Worm (Caenorhabditis elegans) whole organism, L1 larva: ENCODE results near the gene srlf-22.

Source experiments
- C04F5.9 ChIP-seq: sonication (generic microtip); optimal IDR thresholded peaks from 2 replicates; lab custom pipeline; 2016; ENCODE audit warnings: missing genetic modification characterization, missing compliant biosample characterization
- C34B4.2 ChIP-seq: sonication (generic microtip); optimal IDR thresholded peaks from 2 replicates; lab custom pipeline; 2017; ENCODE audit warnings: mild to moderate bottlenecking, missing genetic modification characterization, missing compliant biosample characterization
- F16B12.6 ChIP-seq: fragments of 150-350 bp; optimal IDR thresholded peaks from 2 replicates; lab custom pipeline; 2014; ENCODE audit warnings: missing biosample characterization, missing genetic modification characterization
- aha-1 ChIP-seq: fragments of 150-350 bp; optimal IDR thresholded peaks from 2 replicates; lab custom pipeline; 2014; ENCODE audit warnings: missing biosample characterization, missing genetic modification characterization
- ceh-63 ChIP-seq: fragments of 200-800 bp; sonication (Bioruptor generic); optimal IDR thresholded peaks from 2 replicates; lab custom pipeline; 2018; ENCODE audit warnings: mild to moderate bottlenecking, missing genetic modification characterization, missing compliant biosample characterization
- ceh-88 ChIP-seq: fragments of 200-800 bp; sonication (Bioruptor generic); IDR thresholded peaks from 2 replicates; pipeline ENCODE4 v1.3.6; 2022; ENCODE audit warnings: missing genetic modification characterization, missing compliant biosample characterization
- ceh-90 ChIP-seq: sonication (generic microtip); optimal IDR thresholded peaks from 2 replicates; lab custom pipeline; 2016; ENCODE audit warnings: missing genetic modification characterization, missing compliant biosample characterization
- ces-1 ChIP-seq: fragments of 150-350 bp; optimal IDR thresholded peaks from 2 replicates; lab custom pipeline; 2014; ENCODE audit warnings: missing biosample characterization, missing genetic modification reagents, missing genetic modification characterization
- efl-1 ChIP-seq, 4 experiments: fragments of 150-350 bp; optimal IDR thresholded peaks in 3 of 4; peaks in 1 of 4; 1 replicate in 1 of 4; 2 replicates in 3 of 4; lab custom pipeline; 2014; ENCODE audit warnings: missing biosample characterization in 2 of 4, missing genetic modification characterization in 2 of 4, missing genetic modification reagents in 2 of 4
- efl-3 ChIP-seq: fragments of 200-800 bp; sonication (Bioruptor generic); optimal IDR thresholded peaks from 2 replicates; lab custom pipeline; 2018; ENCODE audit warnings: mild to moderate bottlenecking, missing genetic modification characterization, missing compliant biosample characterization
- egl-27 ChIP-seq, 2 experiments: fragments of 150-350 bp in 1 of 2; sonication (generic microtip); optimal IDR thresholded peaks; 3 replicates each; lab custom pipeline; 2017 to 2018; ENCODE audit warnings: missing biosample characterization in 2 of 2, missing genetic modification characterization in 2 of 2, missing genetic modification reagents in 2 of 2
- elt-2 ChIP-seq: sonication (generic microtip); optimal IDR thresholded peaks from 2 replicates; lab custom pipeline; 2016; ENCODE audit warnings: missing genetic modification characterization, mild to moderate bottlenecking, inconsistent platforms, missing compliant biosample characterization, missing genetic modification reagents
- fkh-10 ChIP-seq: sonication (generic microtip); optimal IDR thresholded peaks from 2 replicates; lab custom pipeline; 2017; ENCODE audit warnings: missing biosample characterization, missing genetic modification reagents, missing genetic modification characterization
- hpl-2 ChIP-seq: fragments of 150-350 bp; optimal IDR thresholded peaks from 2 replicates; lab custom pipeline; 2014; ENCODE audit warnings: missing biosample characterization, missing genetic modification reagents, missing genetic modification characterization
- isw-1 ChIP-seq: fragments of 200-800 bp; sonication (Bioruptor generic); IDR thresholded peaks from 2 replicates; pipeline ENCODE4 v1.3.6; 2022; ENCODE audit warnings: missing genetic modification characterization, missing compliant biosample characterization
- jun-1 ChIP-seq: fragments of 150-350 bp; optimal IDR thresholded peaks from 2 replicates; lab custom pipeline; 2014; ENCODE audit warnings: missing biosample characterization, missing genetic modification reagents, missing genetic modification characterization
- lin-13 ChIP-seq: fragments of 150-350 bp; optimal IDR thresholded peaks from 2 replicates; lab custom pipeline; 2014; ENCODE audit warnings: missing biosample characterization, missing genetic modification reagents, missing genetic modification characterization
- lin-14 ChIP-seq: fragments of 200-800 bp; sonication (Bioruptor generic); optimal IDR thresholded peaks from 2 replicates; lab custom pipeline; 2018; ENCODE audit warnings: mild to moderate bottlenecking, missing genetic modification characterization, moderate library complexity, missing compliant biosample characterization
- lin-35 ChIP-seq, 2 experiments: fragments of 150-350 bp; optimal IDR thresholded peaks; 2 replicates each; lab custom pipeline; 2014; ENCODE audit warnings: missing biosample characterization in 2 of 2, missing genetic modification characterization in 2 of 2, missing genetic modification reagents in 2 of 2
- mab-9 ChIP-seq: fragments of 200-800 bp; sonication (Bioruptor generic); IDR thresholded peaks from 2 replicates; pipeline ENCODE4 v1.3.6; 2022; ENCODE audit warnings: missing genetic modification reagents, missing genetic modification characterization, missing compliant biosample characterization
- mdl-1 ChIP-seq, 2 experiments: fragments of 150-350 bp; optimal IDR thresholded peaks; 2 replicates each; lab custom pipeline; 2014 to 2017; ENCODE audit warnings: missing biosample characterization in 2 of 2, missing genetic modification characterization in 2 of 2, inconsistent platforms in 1 of 2
- mep-1 ChIP-seq: fragments of 150-350 bp; optimal IDR thresholded peaks from 2 replicates; lab custom pipeline; 2014; ENCODE audit warnings: missing biosample characterization, missing genetic modification characterization
- nhr-12 ChIP-seq: sonication (generic microtip); optimal IDR thresholded peaks from 2 replicates; lab custom pipeline; 2017; ENCODE audit warnings: missing biosample characterization, missing genetic modification characterization
- nhr-20 ChIP-seq: sonication (generic microtip); optimal IDR thresholded peaks from 2 replicates; lab custom pipeline; 2016; ENCODE audit warnings: mild to moderate bottlenecking, missing genetic modification characterization, missing compliant biosample characterization
- nhr-237 ChIP-seq: fragments of 150-350 bp; optimal IDR thresholded peaks from 2 replicates; lab custom pipeline; 2014; ENCODE audit warnings: missing biosample characterization, missing genetic modification characterization
- nhr-28 ChIP-seq: fragments of 150-350 bp; optimal IDR thresholded peaks from 2 replicates; lab custom pipeline; 2014; ENCODE audit warnings: missing biosample characterization, missing genetic modification characterization
- nhr-47 ChIP-seq: sonication (generic microtip); optimal IDR thresholded peaks from 2 replicates; lab custom pipeline; 2016; ENCODE audit warnings: mild to moderate bottlenecking, missing genetic modification characterization, moderate library complexity, missing compliant biosample characterization
- nhr-71 ChIP-seq: sonication (generic microtip); optimal IDR thresholded peaks from 2 replicates; lab custom pipeline; 2016; ENCODE audit warnings: mild to moderate bottlenecking, missing genetic modification characterization, moderate library complexity, missing compliant biosample characterization
- nhr-90 ChIP-seq: sonication (generic microtip); optimal IDR thresholded peaks from 2 replicates; lab custom pipeline; 2016; ENCODE audit warnings: mild to moderate bottlenecking, missing genetic modification characterization, missing compliant biosample characterization; ENCODE audit not compliant: poor library complexity
- pqm-1 ChIP-seq: sonication (generic microtip); optimal IDR thresholded peaks from 3 replicates; lab custom pipeline; 2017; ENCODE audit warnings: missing biosample characterization, missing genetic modification characterization
- rnt-1 ChIP-seq: sonication (generic microtip); optimal IDR thresholded peaks from 2 replicates; lab custom pipeline; 2016; ENCODE audit warnings: mild to moderate bottlenecking, missing genetic modification characterization, moderate library complexity, missing compliant biosample characterization
- skn-1 ChIP-seq: fragments of 150-350 bp; optimal IDR thresholded peaks from 2 replicates; lab custom pipeline; 2014; ENCODE audit warnings: missing biosample characterization, missing genetic modification characterization
- sptf-1 ChIP-seq: fragments of 150-350 bp; optimal IDR thresholded peaks from 2 replicates; lab custom pipeline; 2014; ENCODE audit warnings: missing biosample characterization, missing genetic modification characterization
- tlp-1 ChIP-seq: fragments of 150-350 bp; optimal IDR thresholded peaks from 2 replicates; lab custom pipeline; 2014; ENCODE audit warnings: missing biosample characterization, missing genetic modification characterization
- unc-30 ChIP-seq: sonication (generic microtip); optimal IDR thresholded peaks from 2 replicates; lab custom pipeline; 2017; ENCODE audit warnings: missing biosample characterization, missing genetic modification characterization
- unc-62 ChIP-seq: fragments of 150-350 bp; optimal IDR thresholded peaks from 2 replicates; lab custom pipeline; 2014; ENCODE audit warnings: missing biosample characterization, missing genetic modification reagents, missing genetic modification characterization
- unc-86 ChIP-seq: sonication (generic microtip); optimal IDR thresholded peaks from 2 replicates; lab custom pipeline; 2016; ENCODE audit warnings: missing genetic modification characterization, missing compliant biosample characterization
- xbp-1 ChIP-seq: sonication (generic microtip); optimal IDR thresholded peaks from 2 replicates; lab custom pipeline; 2016; ENCODE audit warnings: missing genetic modification characterization, missing compliant biosample characterization
- zag-1 ChIP-seq: fragments of 150-350 bp; optimal IDR thresholded peaks from 2 replicates; lab custom pipeline; 2014; ENCODE audit warnings: missing biosample characterization, missing genetic modification characterization
- zip-4 ChIP-seq: fragments of 200-800 bp; sonication (Bioruptor generic); optimal IDR thresholded peaks from 2 replicates; lab custom pipeline; 2018; ENCODE audit warnings: mild to moderate bottlenecking, missing genetic modification characterization, moderate library complexity, missing compliant biosample characterization
- ztf-11 ChIP-seq, 2 experiments: sonication (generic microtip); optimal IDR thresholded peaks; 2 replicates each; lab custom pipeline; 2016 to 2017; ENCODE audit warnings: missing genetic modification characterization in 2 of 2, missing biosample characterization in 1 of 2, missing compliant biosample characterization in 1 of 2
- ztf-4 ChIP-seq: fragments of 150-350 bp; optimal IDR thresholded peaks from 2 replicates; lab custom pipeline; 2014; ENCODE audit warnings: missing biosample characterization, missing genetic modification characterization

Gene srlf-22

DNA sequence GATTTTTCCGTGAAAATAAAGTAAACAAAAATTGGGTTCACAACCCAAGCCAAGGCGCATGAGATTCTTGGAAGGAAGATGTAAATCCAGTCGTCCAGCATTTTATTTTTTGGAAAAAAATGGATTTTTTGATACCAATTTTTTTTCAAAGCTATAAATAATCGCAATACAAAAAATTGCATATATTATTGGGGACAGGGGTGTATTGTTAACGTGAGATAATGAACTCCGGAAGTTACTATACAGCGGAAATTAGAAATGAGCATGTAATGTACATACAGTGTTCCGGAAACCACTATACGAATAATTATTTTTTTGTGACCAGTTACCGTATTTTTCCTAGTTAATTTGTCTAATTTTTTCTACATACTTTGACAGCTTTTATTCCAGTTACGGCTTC lies 6.6 kb upstream of the srlf-22 start, which contains the start of gene srj-38:
srj-38 (minus strand) TSS at position 101 of the 400 bp plus-strand sequence.
- TF ChIP-seq ceh-90 = no peak
- no peak for TF ChIP-seq zag-1 (tag; lab: Kevin White, UChicago)
- TF ChIP-seq jun-1 = no peak

- TF ChIP-seq fkh-10 (GFP tag; lab: Kevin White, UChicago) (no peak), xbp-1 (no peak), ztf-4 (no peak), pqm-1 (tag; lab: Kevin White, UChicago) (no peak), zag-1 (tag; lab: Kevin White, UChicago) (no peak), mep-1 (tag; lab: Kevin White, UChicago) (no peak), ceh-90 (no peak), nhr-90 (tag; lab: Kevin White, UChicago) (no peak), ceh-88 (GFP tag; lab: Robert Waterston, UW) (no peak), nhr-12 (tag; lab: Kevin White, UChicago) (no peak), tlp-1 (tag; lab: Kevin White, UChicago) (no peak)
Measured at ce11 chrV:889216-889615, 1.7 kb upstream of the srlf-22 start, which contains the start of gene T02B11.6. TSS of gene T02B11.6 (minus strand) at chrV:889316.

DNA sequence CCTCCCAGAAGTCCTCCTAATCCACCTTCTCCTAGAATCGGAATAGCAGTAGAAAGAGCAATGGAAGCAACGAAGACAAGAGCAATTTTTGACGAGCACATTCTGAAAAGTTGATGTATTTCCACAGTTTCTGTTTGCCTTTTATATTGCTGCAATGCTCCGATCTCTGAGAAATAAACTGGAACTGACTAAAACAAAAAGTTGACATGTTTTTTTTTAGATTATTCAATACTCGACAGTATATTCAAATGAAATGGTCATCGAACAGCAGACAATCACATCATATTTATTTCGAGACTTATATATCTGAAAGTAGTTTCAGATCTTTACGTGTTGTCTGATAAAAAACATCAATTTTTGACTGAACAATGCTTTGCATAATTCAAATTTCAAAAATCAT lies 512 bp upstream of the srlf-22 start, which contains the start of gene srlf-21:
srlf-21 (minus strand) TSS at position 101 of the 400 bp plus-strand sequence.
- TF ChIP-seq C04F5.9 (tag; lab: Kevin White, UChicago) (no peak), nhr-237 (no peak), tlp-1 (tag; lab: Kevin White, UChicago) (no peak), lin-35 (GFP tag; optimal IDR thresholded peaks at IDR 0.05; lab: Kevin White, UChicago) (no peak), jun-1 (no peak), nhr-90 (tag; lab: Kevin White, UChicago) (no peak), nhr-28 (tag; lab: Kevin White, UChicago) (no peak), rnt-1 (no peak), efl-1 (optimal IDR thresholded peaks at IDR 0.05; lab: Kevin White, UChicago) (no peak), efl-1 (GFP tag; optimal IDR thresholded peaks at IDR 0.05 in 1 of 2; lab: Kevin White, UChicago) (no peak), F16B12.6 (tag; lab: Kevin White, UChicago) (no peak), ceh-63 (GFP tag; lab: Kevin White, UChicago) (no peak), hpl-2 (GFP tag; lab: Kevin White, UChicago) (no peak), unc-86 (tag; lab: Kevin White, UChicago) (no peak), mab-9 (GFP tag; lab: Robert Waterston, UW) (no peak), unc-62 (no peak), fkh-10 (GFP tag; lab: Kevin White, UChicago) (no peak), lin-13 (no peak), nhr-20 (tag; lab: Kevin White, UChicago) (no peak), aha-1 (tag; lab: Kevin White, UChicago) (no peak), pqm-1 (tag; lab: Kevin White, UChicago) (no peak)

- TF ChIP-seq egl-27 (tag; optimal IDR thresholded peaks at IDR 0.05; lab: Kevin White, UChicago) (no peak), nhr-47 (tag; lab: Kevin White, UChicago) (no peak), unc-30 (tag; lab: Kevin White, UChicago) (no peak), unc-62 (no peak), isw-1 (no peak), skn-1 (tag; lab: Kevin White, UChicago) (no peak), lin-14 (GFP tag; lab: Kevin White, UChicago) (no peak), sptf-1 (tag; lab: Kevin White, UChicago) (no peak)
Measured at ce11 chrV:893437-894018, 2.6 kb downstream of the srlf-22 start, which contains the start of the genes srlf-23 and srlf-20. TSS of gene srlf-23 (minus strand) at chrV:893537. TSS of gene srlf-20 (plus strand) at chrV:893968.

ce11 chrV:899087-899486 lies 8.2 kb downstream of the srlf-22 start, which contains the start of gene nas-32:
TSS of gene nas-32 (minus strand) at chrV:899187.
- TF ChIP-seq efl-3 (no peak), lin-13 (no peak), nhr-71 (tag; lab: Kevin White, UChicago) (no peak), xbp-1 (no peak), zip-4 (GFP tag; lab: Kevin White, UChicago) (no peak), ztf-11 (tag; optimal IDR thresholded peaks at IDR 0.05; lab: Kevin White, UChicago) (no peak), lin-14 (GFP tag; lab: Kevin White, UChicago) (no peak), efl-1 (optimal IDR thresholded peaks at IDR 0.05; lab: Kevin White, UChicago) (no peak), efl-1 (GFP tag; optimal IDR thresholded peaks at IDR 0.05 in 1 of 2; lab: Kevin White, UChicago) (no peak), elt-2 (tag; lab: Kevin White, UChicago) (no peak), mdl-1 (tag; optimal IDR thresholded peaks at IDR 0.05; lab: Kevin White, UChicago) (no peak), ces-1 (GFP tag; lab: Kevin White, UChicago) (no peak), C34B4.2 (tag; lab: Kevin White, UChicago) (no peak), mep-1 (tag; lab: Kevin White, UChicago) (no peak), unc-86 (tag; lab: Kevin White, UChicago) (no peak)
